Worm (Caenorhabditis elegans) whole organism, L4 larva: ENCODE data around the gene F10D2.8.

ENCODE experiments used
- aha-1 ChIP-seq: fragments of 150-350 bp; peaks from one replicate; lab custom pipeline; 2014; ENCODE audit warnings: missing biosample characterization, missing genetic modification characterization
- ama-1 ChIP-seq: fragments of 150-350 bp; optimal IDR thresholded peaks from 2 replicates; lab custom pipeline; 2014; ENCODE audit warnings: inconsistent platforms, mixed read lengths
- ceh-28 ChIP-seq: fragments of 150-350 bp; optimal IDR thresholded peaks from 2 replicates; lab custom pipeline; 2014; ENCODE audit warnings: missing biosample characterization, missing genetic modification reagents, missing genetic modification characterization
- ceh-82 ChIP-seq: sonication (generic microtip); optimal IDR thresholded peaks from 2 replicates; lab custom pipeline; 2017; ENCODE audit warnings: missing biosample characterization, missing genetic modification characterization
- daf-16 ChIP-seq, 3 experiments: sonication (generic microtip); optimal IDR thresholded peaks; 2 replicates each; lab custom pipeline; 2016 to 2017; ENCODE audit warnings: missing genetic modification characterization in 3 of 3, missing genetic modification reagents in 3 of 3, mild to moderate bottlenecking in 2 of 3, missing compliant biosample characterization in 2 of 3, missing biosample characterization in 1 of 3, moderate library complexity in 1 of 3
- egl-27 ChIP-seq: sonication (generic microtip); optimal IDR thresholded peaks from 3 replicates; lab custom pipeline; 2017; ENCODE audit warnings: missing biosample characterization, missing genetic modification reagents, missing genetic modification characterization
- fos-1 ChIP-seq: fragments of 150-350 bp; optimal IDR thresholded peaks from 2 replicates; lab custom pipeline; 2014; ENCODE audit warnings: missing biosample characterization, missing genetic modification characterization
- mep-1 ChIP-seq: fragments of 150-350 bp; sonication (generic microtip); optimal IDR thresholded peaks from 3 replicates; lab custom pipeline; 2014; ENCODE audit warnings: missing biosample characterization, missing genetic modification characterization
- nhr-28 ChIP-seq: fragments of 150-350 bp; optimal IDR thresholded peaks from 2 replicates; lab custom pipeline; 2014; ENCODE audit warnings: missing biosample characterization, missing genetic modification characterization
- nhr-77 ChIP-seq: fragments of 150-350 bp; optimal IDR thresholded peaks from 2 replicates; lab custom pipeline; 2014; ENCODE audit warnings: missing biosample characterization, missing genetic modification characterization
- saeg-2 ChIP-seq: fragments of 200-800 bp; sonication (Bioruptor generic); IDR thresholded peaks from 2 replicates; pipeline ENCODE4 v1.3.6; 2022; ENCODE audit warnings: missing genetic modification reagents, missing genetic modification characterization, missing compliant biosample characterization
- ztf-11 ChIP-seq: fragments of 150-350 bp; optimal IDR thresholded peaks from 2 replicates; lab custom pipeline; 2014; ENCODE audit warnings: missing biosample characterization, missing genetic modification characterization

DNA sequence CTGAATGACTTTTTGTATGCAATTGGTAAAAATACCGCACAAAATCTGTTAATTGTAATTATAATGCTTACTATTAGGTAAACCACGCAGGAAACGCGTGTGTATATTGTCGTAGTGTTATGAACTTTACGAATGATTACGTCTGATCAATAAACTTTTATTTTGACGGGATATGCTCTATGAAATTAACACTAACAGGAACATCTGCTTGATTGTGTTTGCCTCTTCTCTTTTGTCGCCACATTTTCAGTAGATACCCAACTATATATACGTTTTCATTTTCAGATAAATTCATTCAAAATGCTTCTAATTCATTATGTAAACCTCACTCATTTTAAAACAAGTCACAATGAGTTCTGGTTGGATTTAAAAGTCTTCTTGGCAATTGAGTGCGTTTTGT, 18.3 kb downstream of the F10D2.8 start, which contains the start of gene sre-10:
- TF ChIP-seq ama-1, result no peak
- no peak for TF ChIP-seq daf-16 (GFP tag; optimal IDR thresholded peaks at IDR 0.05; lab: Kevin White, UChicago)
- TF ChIP-seq daf-16 (tag; optimal IDR thresholded peaks at IDR 0.05; lab: Kevin White, UChicago), result no peak
- TF ChIP-seq nhr-28 (tag; lab: Kevin White, UChicago), result no peak
- TF ChIP-seq fos-1 (tag; lab: Kevin White, UChicago), result no peak
- TF ChIP-seq nhr-77 (tag; lab: Kevin White, UChicago), result no peak
- TF ChIP-seq ztf-11 (tag; lab: Kevin White, UChicago), result no peak
- no peak for TF ChIP-seq ceh-28 (tag; lab: Kevin White, UChicago)
- TF ChIP-seq egl-27 (tag; lab: Kevin White, UChicago), result no peak
- no peak for TF ChIP-seq mep-1
- no peak for TF ChIP-seq ceh-82 (tag; lab: Kevin White, UChicago)
- no peak for TF ChIP-seq saeg-2 (GFP tag; lab: Robert Waterston, UW)
- TF ChIP-seq aha-1 (tag; lab: Kevin White, UChicago), result no peak
